Worm (Caenorhabditis elegans) whole organism, L1 larva: ENCODE measurements around the gene C31B8.1.
A peak's percentile ranks its signal among the peaks of the same experiment; 100 is the strongest.

Experiments used
- Y116A8C.19 ChIP-seq: sonication (generic microtip); optimal IDR thresholded peaks from 2 replicates; lab custom pipeline; 2016; ENCODE audit warnings: missing compliant biosample characterization, missing genetic modification characterization, borderline replicate concordance
- aha-1 ChIP-seq: fragments of 150-350 bp; optimal IDR thresholded peaks from 2 replicates; lab custom pipeline; 2014; ENCODE audit warnings: missing biosample characterization, missing genetic modification characterization
- alr-1 ChIP-seq: fragments of 200-800 bp; sonication (Bioruptor generic); optimal IDR thresholded peaks from 2 replicates; lab custom pipeline; 2018; ENCODE audit warnings: borderline replicate concordance, mild to moderate bottlenecking, missing genetic modification characterization, missing compliant biosample characterization
- ceh-63 ChIP-seq: fragments of 200-800 bp; sonication (Bioruptor generic); optimal IDR thresholded peaks from 2 replicates; lab custom pipeline; 2018; ENCODE audit warnings: mild to moderate bottlenecking, missing genetic modification characterization, missing compliant biosample characterization
- ceh-90 ChIP-seq: sonication (generic microtip); optimal IDR thresholded peaks from 2 replicates; lab custom pipeline; 2016; ENCODE audit warnings: missing genetic modification characterization, missing compliant biosample characterization
- efl-1 ChIP-seq, 4 experiments: fragments of 150-350 bp; optimal IDR thresholded peaks in 3 of 4; peaks in 1 of 4; 1 replicate in 1 of 4; 2 replicates in 3 of 4; lab custom pipeline; 2014; ENCODE audit warnings: missing biosample characterization in 2 of 4, missing genetic modification characterization in 2 of 4, missing genetic modification reagents in 2 of 4
- egl-27 ChIP-seq, 2 experiments: fragments of 150-350 bp in 1 of 2; sonication (generic microtip); optimal IDR thresholded peaks; 3 replicates each; lab custom pipeline; 2017 to 2018; ENCODE audit warnings: missing biosample characterization in 2 of 2, missing genetic modification characterization in 2 of 2, missing genetic modification reagents in 2 of 2
- elt-2 ChIP-seq: sonication (generic microtip); optimal IDR thresholded peaks from 2 replicates; lab custom pipeline; 2016; ENCODE audit warnings: missing genetic modification characterization, mild to moderate bottlenecking, inconsistent platforms, missing compliant biosample characterization, missing genetic modification reagents
- elt-3 ChIP-seq, 6 experiments: fragments of 150-350 bp in 1 of 6; sonication (generic microtip); optimal IDR thresholded peaks; 2 replicates each; lab custom pipeline; 2017 to 2018; ENCODE audit warnings: missing biosample characterization in 6 of 6, missing genetic modification characterization in 6 of 6, inconsistent platforms in 1 of 6
- grh-1 ChIP-seq: fragments of 200-800 bp; sonication (Bioruptor generic); IDR thresholded peaks from 2 replicates; pipeline ENCODE4 v1.3.6; 2022; ENCODE audit warnings: missing genetic modification reagents, missing genetic modification characterization, missing compliant biosample characterization
- hlh-17 ChIP-seq: fragments of 200-800 bp; sonication (Bioruptor generic); optimal IDR thresholded peaks from 2 replicates; lab custom pipeline; 2018; ENCODE audit warnings: missing genetic modification characterization, mild to moderate bottlenecking, missing compliant biosample characterization, moderate library complexity, borderline replicate concordance
- hlh-4 ChIP-seq: sonication (generic microtip); optimal IDR thresholded peaks from 2 replicates; lab custom pipeline; 2016; ENCODE audit warnings: mild to moderate bottlenecking, missing genetic modification characterization, missing compliant biosample characterization
- lin-13 ChIP-seq: fragments of 150-350 bp; optimal IDR thresholded peaks from 2 replicates; lab custom pipeline; 2014; ENCODE audit warnings: missing biosample characterization, missing genetic modification reagents, missing genetic modification characterization
- lin-15B ChIP-seq: fragments of 150-350 bp; sonication (generic microtip); optimal IDR thresholded peaks from 3 replicates; lab custom pipeline; 2014; ENCODE audit warnings: missing biosample characterization, missing genetic modification characterization
- mdl-1 ChIP-seq, 2 experiments: fragments of 150-350 bp; optimal IDR thresholded peaks; 2 replicates each; lab custom pipeline; 2014 to 2017; ENCODE audit warnings: missing biosample characterization in 2 of 2, missing genetic modification characterization in 2 of 2, inconsistent platforms in 1 of 2
- mep-1 ChIP-seq: fragments of 150-350 bp; optimal IDR thresholded peaks from 2 replicates; lab custom pipeline; 2014; ENCODE audit warnings: missing biosample characterization, missing genetic modification characterization
- nhr-12 ChIP-seq: sonication (generic microtip); optimal IDR thresholded peaks from 2 replicates; lab custom pipeline; 2017; ENCODE audit warnings: missing biosample characterization, missing genetic modification characterization
- nhr-28 ChIP-seq: fragments of 150-350 bp; optimal IDR thresholded peaks from 2 replicates; lab custom pipeline; 2014; ENCODE audit warnings: missing biosample characterization, missing genetic modification characterization
- nhr-77 ChIP-seq: fragments of 150-350 bp; optimal IDR thresholded peaks from 2 replicates; lab custom pipeline; 2014; ENCODE audit warnings: missing biosample characterization, missing genetic modification characterization
- nhr-90 ChIP-seq: sonication (generic microtip); optimal IDR thresholded peaks from 2 replicates; lab custom pipeline; 2016; ENCODE audit warnings: mild to moderate bottlenecking, missing genetic modification characterization, missing compliant biosample characterization; ENCODE audit not compliant: poor library complexity
- pqm-1 ChIP-seq: sonication (generic microtip); optimal IDR thresholded peaks from 3 replicates; lab custom pipeline; 2017; ENCODE audit warnings: missing biosample characterization, missing genetic modification characterization
- snpc-4 ChIP-seq: fragments of 150-350 bp; optimal IDR thresholded peaks from 2 replicates; lab custom pipeline; 2014; ENCODE audit warnings: missing biosample characterization, missing genetic modification characterization
- snu-23 ChIP-seq: sonication (generic microtip); optimal IDR thresholded peaks from 2 replicates; lab custom pipeline; 2016; ENCODE audit warnings: missing genetic modification characterization, missing compliant biosample characterization
- sup-37 ChIP-seq: fragments of 200-800 bp; sonication (Bioruptor generic); optimal IDR thresholded peaks from 2 replicates; lab custom pipeline; 2018; ENCODE audit warnings: mild to moderate bottlenecking, missing genetic modification characterization, missing compliant biosample characterization
- tlp-1 ChIP-seq: fragments of 150-350 bp; optimal IDR thresholded peaks from 2 replicates; lab custom pipeline; 2014; ENCODE audit warnings: missing biosample characterization, missing genetic modification characterization
- unc-130 ChIP-seq: fragments of 150-350 bp; optimal IDR thresholded peaks from 2 replicates; lab custom pipeline; 2017; ENCODE audit warnings: missing biosample characterization, missing genetic modification characterization, inconsistent platforms
- unc-30 ChIP-seq: sonication (generic microtip); optimal IDR thresholded peaks from 2 replicates; lab custom pipeline; 2017; ENCODE audit warnings: missing biosample characterization, missing genetic modification characterization
- unc-98 ChIP-seq: fragments of 200-800 bp; sonication (Bioruptor generic); IDR thresholded peaks from 2 replicates; pipeline ENCODE4 v1.3.6; 2022; ENCODE audit warnings: missing genetic modification characterization, missing compliant biosample characterization
- xbp-1 ChIP-seq: sonication (generic microtip); optimal IDR thresholded peaks from 2 replicates; lab custom pipeline; 2016; ENCODE audit warnings: missing genetic modification characterization, missing compliant biosample characterization
- zag-1 ChIP-seq: fragments of 150-350 bp; optimal IDR thresholded peaks from 2 replicates; lab custom pipeline; 2014; ENCODE audit warnings: missing biosample characterization, missing genetic modification characterization
- zip-4 ChIP-seq: fragments of 200-800 bp; sonication (Bioruptor generic); optimal IDR thresholded peaks from 2 replicates; lab custom pipeline; 2018; ENCODE audit warnings: mild to moderate bottlenecking, missing genetic modification characterization, moderate library complexity, missing compliant biosample characterization
- ztf-4 ChIP-seq: fragments of 150-350 bp; optimal IDR thresholded peaks from 2 replicates; lab custom pipeline; 2014; ENCODE audit warnings: missing biosample characterization, missing genetic modification characterization

The C31B8.1 gene

DNA sequence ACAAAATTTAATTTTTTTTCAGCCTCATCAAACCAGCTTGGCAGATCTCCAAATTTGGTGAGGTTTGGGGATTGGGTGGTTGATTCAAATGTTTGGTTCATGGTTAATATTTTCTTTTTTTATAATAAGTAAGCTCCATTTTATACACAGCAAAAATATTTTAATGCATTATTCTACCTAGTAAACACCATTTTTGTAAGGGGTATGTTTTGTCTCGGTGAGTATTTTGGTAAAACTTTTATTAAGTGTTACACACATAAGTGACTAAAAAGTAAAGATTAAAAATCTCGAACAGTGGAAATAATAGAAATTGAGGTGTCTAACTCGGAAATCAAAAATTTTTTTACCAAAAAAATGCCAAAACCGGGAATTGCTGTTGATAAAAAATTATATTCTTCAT is 42.7 kb upstream of the C31B8.1 start, which contains the start of gene srw-4:
Gene srw-4, minus strand, starts transcription at position 101 of the 400 bp plus-strand sequence.
- no peak for TF ChIP-seq lin-13
- TF ChIP-seq elt-2 (tag; lab: Kevin White, UChicago): no peak
- no peak for TF ChIP-seq mep-1 (tag; lab: Kevin White, UChicago)
- TF ChIP-seq efl-1 (optimal IDR thresholded peaks at IDR 0.05; lab: Kevin White, UChicago): no peak
- no peak for TF ChIP-seq efl-1 (GFP tag; optimal IDR thresholded peaks at IDR 0.05 in 1 of 2; lab: Kevin White, UChicago)
- TF ChIP-seq egl-27 (tag; optimal IDR thresholded peaks at IDR 0.05; lab: Kevin White, UChicago): no peak
- no peak for TF ChIP-seq alr-1 (tag; lab: Kevin White, UChicago)
- no peak for TF ChIP-seq pqm-1 (tag; lab: Kevin White, UChicago)
- no peak for TF ChIP-seq unc-98 (GFP tag; lab: Robert Waterston, UW)
- TF ChIP-seq snu-23: no peak
- no peak for TF ChIP-seq hlh-17 (GFP tag; lab: Kevin White, UChicago)

ce11 chrV:2891927-2892326 is 39.4 kb upstream of the C31B8.1 start, which contains the start of gene F37B4.15:
F37B4.15 (plus strand) TSS chrV:2892227.
- no peak for TF ChIP-seq ceh-63 (GFP tag; lab: Kevin White, UChicago)
- TF ChIP-seq snpc-4: no peak
- no peak for TF ChIP-seq Y116A8C.19 (tag; lab: Kevin White, UChicago)
- no peak for TF ChIP-seq aha-1
- TF ChIP-seq nhr-77 (tag; lab: Kevin White, UChicago): no peak
- TF ChIP-seq unc-30 (tag; lab: Kevin White, UChicago): no peak

DNA sequence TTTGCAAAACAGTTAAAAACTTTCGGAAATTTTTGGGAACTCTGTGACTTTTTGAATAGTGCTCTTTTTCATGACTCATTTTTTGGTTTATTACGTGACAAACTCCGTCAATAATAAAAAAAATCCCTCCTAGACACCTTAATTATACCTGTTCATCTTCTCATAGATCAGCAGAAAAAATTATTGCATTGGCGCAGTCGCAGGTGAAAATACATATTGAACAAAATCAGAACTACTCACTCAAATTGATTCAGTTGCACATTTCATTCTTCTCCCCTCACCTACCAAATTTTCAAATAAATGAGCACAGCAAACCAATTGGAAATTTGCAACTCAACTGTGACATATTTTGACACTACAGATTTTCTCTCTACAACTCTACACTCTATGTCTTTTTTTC is 38.4 kb upstream of the C31B8.1 start, which contains the start of gene srh-127:
Gene srh-127, plus strand, starts transcription at position 301 of the 400 bp plus-strand sequence.
- TF ChIP-seq elt-2 (tag; lab: Kevin White, UChicago) (no peak), nhr-90 (tag; lab: Kevin White, UChicago) (no peak), efl-1 (optimal IDR thresholded peaks at IDR 0.05; lab: Kevin White, UChicago) (no peak), efl-1 (GFP tag; optimal IDR thresholded peaks at IDR 0.05 in 1 of 2; lab: Kevin White, UChicago) (peak in 1 of 2 experiments; percentile 17), lin-15B (tag; lab: Kevin White, UChicago) (no peak), pqm-1 (tag; lab: Kevin White, UChicago) (no peak), ceh-90 (tag; lab: Kevin White, UChicago) (no peak), grh-1 (GFP tag; lab: Robert Waterston, UW) (no peak), xbp-1 (tag; lab: Kevin White, UChicago) (no peak)

DNA sequence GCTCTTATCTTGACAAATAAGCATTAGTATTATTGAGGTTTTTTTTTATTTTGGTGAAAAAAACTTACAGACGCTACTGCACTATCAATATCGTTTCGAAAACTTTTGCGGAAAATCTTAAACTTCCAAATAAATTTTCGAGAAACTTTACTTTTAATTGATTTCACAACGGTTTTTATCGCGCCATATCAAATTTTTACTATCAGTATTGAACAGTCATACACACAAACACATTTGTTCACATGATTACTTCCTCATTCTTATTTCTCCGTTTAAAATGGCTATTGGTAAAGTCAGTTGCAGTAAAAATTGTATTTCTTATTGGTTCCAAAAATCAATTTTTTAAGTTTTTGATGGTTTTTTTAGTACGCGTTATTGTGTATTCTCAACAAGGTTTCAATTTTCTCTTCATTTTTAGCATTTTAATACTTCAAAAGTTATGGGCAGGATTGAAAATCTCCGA is 35.1 kb upstream of the C31B8.1 start, which contains the start of gene pals-32:
Gene pals-32, plus strand, starts transcription at position 413 of the 463 bp plus-strand sequence.
- peak; percentile 3 for TF ChIP-seq elt-2 (tag; lab: Kevin White, UChicago)
- no peak for TF ChIP-seq mdl-1 (tag; optimal IDR thresholded peaks at IDR 0.05; lab: Kevin White, UChicago)

DNA sequence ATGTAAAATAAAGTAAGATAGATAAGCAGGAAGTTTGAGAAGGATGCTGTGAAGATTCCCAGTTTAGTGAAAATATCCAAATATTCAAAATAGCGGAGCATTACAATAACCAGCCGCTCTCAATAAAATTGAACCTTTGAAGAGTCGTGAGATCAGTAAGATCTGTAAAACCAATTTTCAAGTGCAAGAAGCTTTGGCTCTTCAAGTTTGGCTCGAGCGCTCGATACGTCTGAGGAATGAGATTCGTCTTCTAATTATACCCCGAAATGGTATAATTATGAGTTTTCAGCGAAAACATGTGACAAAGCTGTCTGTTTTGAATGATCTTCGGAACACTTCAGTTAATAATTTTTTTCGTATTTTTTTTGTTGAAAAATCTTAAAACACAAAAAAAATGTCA is 31.5 kb upstream of the C31B8.1 start, which contains the start of gene str-46:
Gene str-46, minus strand, starts transcription at position 101 of the 400 bp plus-strand sequence.
- TF ChIP-seq efl-1 (optimal IDR thresholded peaks at IDR 0.05; lab: Kevin White, UChicago) (no peak), efl-1 (GFP tag; optimal IDR thresholded peaks at IDR 0.05 in 1 of 2; lab: Kevin White, UChicago) (peak in 1 of 2 experiments; percentile 8), tlp-1 (no peak)

ce11 chrV:2903227-2903626 is 28.1 kb upstream of the C31B8.1 start, which contains the start of gene C31B8.7:
C31B8.7 (minus strand) TSS chrV:2903327.
- TF ChIP-seq ztf-4: no peak
- TF ChIP-seq nhr-12 (tag; lab: Kevin White, UChicago): no peak
- no peak for TF ChIP-seq hlh-4
- TF ChIP-seq nhr-28 (tag; lab: Kevin White, UChicago): no peak
- no peak for TF ChIP-seq egl-27 (tag; optimal IDR thresholded peaks at IDR 0.05; lab: Kevin White, UChicago)
- TF ChIP-seq sup-37 (GFP tag; lab: Kevin White, UChicago): no peak
- TF ChIP-seq zag-1 (tag; lab: Kevin White, UChicago): no peak
- TF ChIP-seq unc-130 (tag; lab: Kevin White, UChicago): no peak
- no peak for TF ChIP-seq ceh-63 (GFP tag; lab: Kevin White, UChicago)
- TF ChIP-seq zip-4: no peak
- no peak for TF ChIP-seq elt-3 (tag; optimal IDR thresholded peaks at IDR 0.05; lab: Kevin White, UChicago)
